Fruit fly (Drosophila melanogaster): Measurements from ENCODE around the gene FoxP.

The FoxP gene

DNA sequence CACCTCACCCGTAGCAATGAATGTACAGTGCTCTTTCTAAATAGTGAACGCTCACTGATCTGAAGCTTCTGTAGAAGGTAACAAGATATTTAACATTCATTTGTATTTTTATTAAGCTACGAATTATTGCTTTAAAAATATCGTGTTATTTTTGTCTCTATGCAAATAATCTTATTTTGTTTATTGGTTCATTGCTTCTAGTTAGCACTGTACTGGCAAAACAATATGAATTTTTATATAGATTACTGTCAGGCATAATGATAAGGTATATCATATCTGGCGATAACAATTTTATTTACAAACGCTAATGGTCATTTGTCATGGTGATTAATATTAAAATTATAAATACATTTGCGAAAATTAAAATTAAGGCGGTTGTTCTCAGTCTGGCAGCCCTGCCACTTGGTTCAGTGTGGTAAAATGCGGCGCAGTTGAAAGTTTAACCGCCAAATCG lies 40.9 kb upstream of the FoxP start, which contains the start of gene CG9471 (continued):
- no peak for TF ChIP-seq dl (GFP tag; optimal IDR thresholded peaks at IDR 0.05; ENCODE audit: insufficient read depth in 1 of 2, partially characterized antibody in 2 of 2)
- peak; percentile 86 for TF ChIP-seq GATAd (GFP tag; optimal IDR thresholded peaks at IDR 0.05)
- TF ChIP-seq psq (GFP tag; optimal IDR thresholded peaks at IDR 0.05): peak; percentile 94
- TF ChIP-seq pan (optimal IDR thresholded peaks at IDR 0.05): no peak

DNA sequence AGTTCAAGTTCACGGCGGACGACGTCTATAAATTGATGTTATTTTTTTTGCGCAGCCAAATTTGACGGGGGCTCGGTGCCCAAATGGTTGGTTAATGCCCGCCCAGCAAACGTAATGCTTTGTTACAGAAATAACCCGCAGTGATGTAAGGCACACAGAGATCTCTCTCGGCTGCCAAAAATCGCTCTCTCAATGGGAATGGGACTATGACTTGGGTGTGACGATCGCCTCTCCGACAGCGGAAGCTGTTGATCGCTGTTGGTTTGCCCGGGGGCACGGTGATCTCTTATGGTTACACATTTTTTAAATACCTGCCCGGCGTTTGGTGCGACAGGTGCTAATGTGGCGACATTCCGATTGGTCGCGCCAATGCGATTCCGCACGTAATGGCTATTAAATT lies 39.5 kb upstream of the FoxP start:
- TF ChIP-seq Myc (optimal IDR thresholded peaks at IDR 0.05): no peak
- TF ChIP-seq rgr (GFP tag; optimal IDR thresholded peaks at IDR 0.05): no peak
- TF ChIP-seq OdsH (GFP tag; optimal IDR thresholded peaks at IDR 0.05): no peak
- no peak for TF ChIP-seq tai (GFP tag; optimal IDR thresholded peaks at IDR 0.05)
- TF ChIP-seq Hnf4 (GFP tag; optimal IDR thresholded peaks at IDR 0.05): no peak
- TF ChIP-seq HLH106 (tag; optimal IDR thresholded peaks at IDR 0.05): no peak
- no peak for TF ChIP-seq Hr78 (GFP tag; optimal IDR thresholded peaks at IDR 0.05)
- TF ChIP-seq Dfd (GFP tag; optimal IDR thresholded peaks at IDR 0.05): no peak

DNA sequence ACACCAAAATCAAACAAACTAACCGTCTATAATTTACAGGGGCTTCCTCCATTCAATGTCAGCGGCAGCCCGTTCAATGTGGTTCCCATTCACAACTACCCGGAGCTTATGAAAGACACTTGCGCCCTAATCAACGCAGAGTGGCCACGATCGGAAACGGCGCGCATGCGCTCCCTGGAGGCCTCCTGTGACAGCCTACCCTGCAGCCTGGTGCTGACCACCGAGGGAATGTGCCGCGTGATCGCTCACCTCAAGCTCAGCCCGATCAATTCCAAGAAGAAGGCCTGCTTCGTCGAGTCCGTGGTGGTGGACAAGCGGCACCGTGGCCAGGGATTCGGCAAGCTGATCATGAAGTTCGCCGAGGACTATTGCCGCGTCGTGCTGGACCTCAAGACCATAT lies 38.2 kb upstream of the FoxP start, which contains the start of gene MED6:
Gene MED6, minus strand, starts transcription at position 101 of the 400 bp plus-strand sequence.
- no peak for TF ChIP-seq woc (GFP tag; optimal IDR thresholded peaks at IDR 0.05)

DNA sequence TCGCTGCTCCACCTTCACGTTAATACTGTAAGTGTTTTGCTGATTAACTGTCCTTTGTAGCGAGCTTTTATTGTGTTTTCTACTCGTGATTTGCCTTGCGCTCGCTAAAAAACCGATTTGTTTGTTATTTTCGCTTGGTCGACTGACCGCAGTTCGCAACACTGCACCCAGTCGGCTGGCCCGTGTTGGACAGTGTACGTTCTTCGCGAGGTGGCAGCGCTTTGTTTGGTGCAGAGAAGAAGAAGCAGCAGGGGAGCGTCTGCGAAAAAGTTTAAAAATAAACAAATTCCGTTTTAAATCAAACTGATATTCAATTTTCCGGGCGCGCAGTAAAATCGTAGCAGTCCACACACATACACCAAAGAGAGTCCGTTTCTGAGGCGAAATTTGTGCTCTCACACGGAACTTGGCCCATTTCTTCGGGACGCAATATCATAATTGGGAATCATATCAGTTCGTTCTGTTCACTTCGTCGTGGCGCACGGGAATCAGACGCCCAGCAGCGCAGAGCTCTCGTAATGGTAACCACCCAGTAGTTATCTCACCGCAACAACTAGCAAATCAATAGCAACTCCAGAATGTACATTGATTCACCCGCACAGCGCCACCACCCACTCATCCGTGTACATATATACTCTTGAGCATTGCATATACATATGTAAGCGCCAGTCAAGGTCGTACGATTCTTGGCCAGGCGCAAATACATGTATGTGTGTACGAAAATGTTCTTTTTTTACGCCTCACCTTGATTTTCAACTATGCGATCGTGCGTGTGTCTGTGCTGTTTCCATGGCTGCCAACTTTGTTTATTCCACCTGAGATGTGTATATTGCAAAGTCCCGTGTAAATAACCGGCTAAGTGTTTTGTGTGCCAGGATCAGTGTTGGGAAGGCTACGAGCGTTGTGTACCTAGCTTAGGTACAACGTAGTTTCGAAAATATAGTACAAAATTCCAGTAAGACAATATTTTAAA lies 37.2 kb upstream of the FoxP start, which contains the start of gene Naa80:
Gene Naa80, plus strand, starts transcription at position 215 of the 973 bp plus-strand sequence.
- peak; percentile 88 for TF ChIP-seq Hnf4 (GFP tag; optimal IDR thresholded peaks at IDR 0.05)
- TF ChIP-seq ey (GFP tag; optimal IDR thresholded peaks at IDR 0.05): peak; percentile 70
- peak; percentile 60 for TF ChIP-seq woc (GFP tag; optimal IDR thresholded peaks at IDR 0.05)
- TF ChIP-seq dsf (GFP tag; optimal IDR thresholded peaks at IDR 0.05; ENCODE audit: borderline replicate concordance): peak; percentile 48
- peak; percentile 30 for TF ChIP-seq jim (GFP tag; optimal IDR thresholded peaks at IDR 0.05)
- no peak for TF ChIP-seq pan (optimal IDR thresholded peaks at IDR 0.05)
- peak; percentile 50 for TF ChIP-seq psq (GFP tag; optimal IDR thresholded peaks at IDR 0.05)
- peak; percentile 31 for TF ChIP-seq Mio (GFP tag; optimal IDR thresholded peaks at IDR 0.05)
- TF ChIP-seq CG32264 (GFP tag; optimal IDR thresholded peaks at IDR 0.05): peak; percentile 22
- peak; percentile 71 for TF ChIP-seq OdsH (GFP tag; optimal IDR thresholded peaks at IDR 0.05)
- TF ChIP-seq Sp1 (GFP tag; optimal IDR thresholded peaks at IDR 0.05): peak; percentile 50
- no peak for TF ChIP-seq CrebA (GFP tag; optimal IDR thresholded peaks at IDR 0.05; ENCODE audit: borderline replicate concordance)
- TF ChIP-seq Abd-B (GFP tag; optimal IDR thresholded peaks at IDR 0.05): no peak
- no peak for TF ChIP-seq Hr78 (GFP tag; optimal IDR thresholded peaks at IDR 0.05)
- TF ChIP-seq br (GFP tag; optimal IDR thresholded peaks at IDR 0.05): peak; percentile 80
- peak; percentile 32 for TF ChIP-seq sv (GFP tag; optimal IDR thresholded peaks at IDR 0.05)
- no peak for TF ChIP-seq lola (GFP tag; optimal IDR thresholded peaks at IDR 0.05)
- TF ChIP-seq sage (GFP tag; optimal IDR thresholded peaks at IDR 0.05): no peak
- no peak for TF ChIP-seq usp (GFP tag; optimal IDR thresholded peaks at IDR 0.05)
- no peak for TF ChIP-seq Dfd (GFP tag; optimal IDR thresholded peaks at IDR 0.05)
- no peak for TF ChIP-seq brk (GFP tag; optimal IDR thresholded peaks at IDR 0.05)
- peak; percentile 54 for TF ChIP-seq HLH106 (tag; optimal IDR thresholded peaks at IDR 0.05)
- TF ChIP-seq Vsx2 (GFP tag; optimal IDR thresholded peaks at IDR 0.05; ENCODE audit: partially characterized antibody): no peak
- TF ChIP-seq CG9705 (GFP tag; optimal IDR thresholded peaks at IDR 0.05): peak; percentile 62
- peak; percentile 88 for TF ChIP-seq rgr (GFP tag; optimal IDR thresholded peaks at IDR 0.05)
- TF ChIP-seq dl (GFP tag; optimal IDR thresholded peaks at IDR 0.05; ENCODE audit: insufficient read depth in 1 of 2, partially characterized antibody in 2 of 2): peak in 1 of 2 experiments; percentile 22
- no peak for TF ChIP-seq dmrt93B (GFP tag; optimal IDR thresholded peaks at IDR 0.05)
- TF ChIP-seq Rel (GFP tag; optimal IDR thresholded peaks at IDR 0.05): no peak
- TF ChIP-seq Rel (tag; optimal IDR thresholded peaks at IDR 0.05): peak; percentile 77
- TF ChIP-seq N (GFP tag; optimal IDR thresholded peaks at IDR 0.05): no peak
- peak in 1 of 2 experiments; percentile 84 for TF ChIP-seq foxo (GFP tag; optimal IDR thresholded peaks at IDR 0.05)
- peak; percentile 3 for TF ChIP-seq Myc (optimal IDR thresholded peaks at IDR 0.05)
- TF ChIP-seq Hr83 (GFP tag; optimal IDR thresholded peaks at IDR 0.05; ENCODE audit: poor library complexity, severe bottlenecking): peak; percentile 93
- TF ChIP-seq fru (GFP tag; optimal IDR thresholded peaks at IDR 0.05): peak; percentile 70
- TF ChIP-seq tai (GFP tag; optimal IDR thresholded peaks at IDR 0.05): no peak
- TF ChIP-seq GATAd (GFP tag; optimal IDR thresholded peaks at IDR 0.05): no peak
- peak; percentile 80 for TF ChIP-seq Jra (GFP tag; optimal IDR thresholded peaks at IDR 0.05)
- TF ChIP-seq h (GFP tag; optimal IDR thresholded peaks at IDR 0.05): peak; percentile 84
- peak; percentile 42 for TF ChIP-seq Dif (GFP tag; optimal IDR thresholded peaks at IDR 0.05; ENCODE audit: partially characterized antibody)

All from whole organism, wandering third instar larva.